Worm (Caenorhabditis elegans) whole organism, L1 larva: ENCODE data around the gene npp-1.

Experiments used
- F16B12.6 ChIP-seq: fragments of 150-350 bp; optimal IDR thresholded peaks from 2 replicates; lab custom pipeline; 2014; ENCODE audit warnings: missing biosample characterization, missing genetic modification characterization
- Y116A8C.19 ChIP-seq: sonication (generic microtip); optimal IDR thresholded peaks from 2 replicates; lab custom pipeline; 2016; ENCODE audit warnings: missing compliant biosample characterization, missing genetic modification characterization, borderline replicate concordance
- aha-1 ChIP-seq: fragments of 150-350 bp; optimal IDR thresholded peaks from 2 replicates; lab custom pipeline; 2014; ENCODE audit warnings: missing biosample characterization, missing genetic modification characterization
- blmp-1 ChIP-seq: fragments of 150-350 bp; optimal IDR thresholded peaks from 2 replicates; lab custom pipeline; 2014; ENCODE audit warnings: missing biosample characterization, missing genetic modification characterization
- ceh-63 ChIP-seq: fragments of 200-800 bp; sonication (Bioruptor generic); optimal IDR thresholded peaks from 2 replicates; lab custom pipeline; 2018; ENCODE audit warnings: mild to moderate bottlenecking, missing genetic modification characterization, missing compliant biosample characterization
- ceh-88 ChIP-seq: fragments of 200-800 bp; sonication (Bioruptor generic); IDR thresholded peaks from 2 replicates; pipeline ENCODE4 v1.3.6; 2022; ENCODE audit warnings: missing genetic modification characterization, missing compliant biosample characterization
- ces-1 ChIP-seq: fragments of 150-350 bp; optimal IDR thresholded peaks from 2 replicates; lab custom pipeline; 2014; ENCODE audit warnings: missing biosample characterization, missing genetic modification reagents, missing genetic modification characterization
- dsc-1 ChIP-seq: sonication (generic microtip); optimal IDR thresholded peaks from 2 replicates; lab custom pipeline; 2016; ENCODE audit warnings: mild to moderate bottlenecking, missing genetic modification characterization, missing compliant biosample characterization
- efl-1 ChIP-seq, 4 experiments: fragments of 150-350 bp; optimal IDR thresholded peaks in 3 of 4; peaks in 1 of 4; 1 replicate in 1 of 4; 2 replicates in 3 of 4; lab custom pipeline; 2014; ENCODE audit warnings: missing biosample characterization in 2 of 4, missing genetic modification characterization in 2 of 4, missing genetic modification reagents in 2 of 4
- elt-3 ChIP-seq, 6 experiments: fragments of 150-350 bp in 1 of 6; sonication (generic microtip); optimal IDR thresholded peaks; 2 replicates each; lab custom pipeline; 2017 to 2018; ENCODE audit warnings: missing biosample characterization in 6 of 6, missing genetic modification characterization in 6 of 6, inconsistent platforms in 1 of 6
- fkh-8 ChIP-seq: sonication (generic microtip); optimal IDR thresholded peaks from 2 replicates; lab custom pipeline; 2016; ENCODE audit warnings: mild to moderate bottlenecking, missing genetic modification characterization, missing compliant biosample characterization
- fos-1 ChIP-seq: fragments of 150-350 bp; optimal IDR thresholded peaks from 2 replicates; lab custom pipeline; 2014; ENCODE audit warnings: missing biosample characterization, missing genetic modification characterization
- hlh-4 ChIP-seq: sonication (generic microtip); optimal IDR thresholded peaks from 2 replicates; lab custom pipeline; 2016; ENCODE audit warnings: mild to moderate bottlenecking, missing genetic modification characterization, missing compliant biosample characterization
- hpl-2 ChIP-seq: fragments of 150-350 bp; optimal IDR thresholded peaks from 2 replicates; lab custom pipeline; 2014; ENCODE audit warnings: missing biosample characterization, missing genetic modification reagents, missing genetic modification characterization
- irx-1 ChIP-seq: sonication (generic microtip); optimal IDR thresholded peaks from 2 replicates; lab custom pipeline; 2016; ENCODE audit warnings: missing genetic modification characterization, missing compliant biosample characterization
- jun-1 ChIP-seq: fragments of 150-350 bp; optimal IDR thresholded peaks from 2 replicates; lab custom pipeline; 2014; ENCODE audit warnings: missing biosample characterization, missing genetic modification reagents, missing genetic modification characterization
- lin-13 ChIP-seq: fragments of 150-350 bp; optimal IDR thresholded peaks from 2 replicates; lab custom pipeline; 2014; ENCODE audit warnings: missing biosample characterization, missing genetic modification reagents, missing genetic modification characterization
- lin-15B ChIP-seq: fragments of 150-350 bp; sonication (generic microtip); optimal IDR thresholded peaks from 3 replicates; lab custom pipeline; 2014; ENCODE audit warnings: missing biosample characterization, missing genetic modification characterization
- lin-39 ChIP-seq: fragments of 150-350 bp; optimal IDR thresholded peaks from 2 replicates; lab custom pipeline; 2014; ENCODE audit warnings: missing biosample characterization, missing genetic modification reagents, missing genetic modification characterization
- mdl-1 ChIP-seq, 2 experiments: fragments of 150-350 bp; optimal IDR thresholded peaks; 2 replicates each; lab custom pipeline; 2014 to 2017; ENCODE audit warnings: missing biosample characterization in 2 of 2, missing genetic modification characterization in 2 of 2, inconsistent platforms in 1 of 2
- nhr-20 ChIP-seq: sonication (generic microtip); optimal IDR thresholded peaks from 2 replicates; lab custom pipeline; 2016; ENCODE audit warnings: mild to moderate bottlenecking, missing genetic modification characterization, missing compliant biosample characterization
- nhr-28 ChIP-seq: fragments of 150-350 bp; optimal IDR thresholded peaks from 2 replicates; lab custom pipeline; 2014; ENCODE audit warnings: missing biosample characterization, missing genetic modification characterization
- nhr-47 ChIP-seq: sonication (generic microtip); optimal IDR thresholded peaks from 2 replicates; lab custom pipeline; 2016; ENCODE audit warnings: mild to moderate bottlenecking, missing genetic modification characterization, moderate library complexity, missing compliant biosample characterization
- nhr-71 ChIP-seq: sonication (generic microtip); optimal IDR thresholded peaks from 2 replicates; lab custom pipeline; 2016; ENCODE audit warnings: mild to moderate bottlenecking, missing genetic modification characterization, moderate library complexity, missing compliant biosample characterization
- nhr-84 ChIP-seq: sonication (generic microtip); optimal IDR thresholded peaks from 2 replicates; lab custom pipeline; 2017; ENCODE audit warnings: missing biosample characterization, missing genetic modification characterization
- nhr-90 ChIP-seq: sonication (generic microtip); optimal IDR thresholded peaks from 2 replicates; lab custom pipeline; 2016; ENCODE audit warnings: mild to moderate bottlenecking, missing genetic modification characterization, missing compliant biosample characterization; ENCODE audit not compliant: poor library complexity
- pag-3 ChIP-seq: sonication (generic microtip); optimal IDR thresholded peaks from 2 replicates; lab custom pipeline; 2017; ENCODE audit warnings: missing genetic modification characterization, mild to moderate bottlenecking, missing compliant biosample characterization, antibody characterized with exemption, borderline replicate concordance; ENCODE audit not compliant: insufficient read depth
- skn-1 ChIP-seq: fragments of 150-350 bp; optimal IDR thresholded peaks from 2 replicates; lab custom pipeline; 2014; ENCODE audit warnings: missing biosample characterization, missing genetic modification characterization
- sox-4 ChIP-seq: sonication (generic microtip); optimal IDR thresholded peaks from 2 replicates; lab custom pipeline; 2016; ENCODE audit warnings: missing genetic modification characterization, missing compliant biosample characterization
- swsn-7 ChIP-seq: sonication (generic microtip); optimal IDR thresholded peaks from 2 replicates; lab custom pipeline; 2016; ENCODE audit warnings: missing genetic modification characterization, missing compliant biosample characterization
- tlp-1 ChIP-seq: fragments of 150-350 bp; optimal IDR thresholded peaks from 2 replicates; lab custom pipeline; 2014; ENCODE audit warnings: missing biosample characterization, missing genetic modification characterization
- unc-130 ChIP-seq: fragments of 150-350 bp; optimal IDR thresholded peaks from 2 replicates; lab custom pipeline; 2017; ENCODE audit warnings: missing biosample characterization, missing genetic modification characterization, inconsistent platforms
- unc-30 ChIP-seq: sonication (generic microtip); optimal IDR thresholded peaks from 2 replicates; lab custom pipeline; 2017; ENCODE audit warnings: missing biosample characterization, missing genetic modification characterization
- zag-1 ChIP-seq: fragments of 150-350 bp; optimal IDR thresholded peaks from 2 replicates; lab custom pipeline; 2014; ENCODE audit warnings: missing biosample characterization, missing genetic modification characterization
- zip-4 ChIP-seq: fragments of 200-800 bp; sonication (Bioruptor generic); optimal IDR thresholded peaks from 2 replicates; lab custom pipeline; 2018; ENCODE audit warnings: mild to moderate bottlenecking, missing genetic modification characterization, moderate library complexity, missing compliant biosample characterization

The npp-1 gene

DNA sequence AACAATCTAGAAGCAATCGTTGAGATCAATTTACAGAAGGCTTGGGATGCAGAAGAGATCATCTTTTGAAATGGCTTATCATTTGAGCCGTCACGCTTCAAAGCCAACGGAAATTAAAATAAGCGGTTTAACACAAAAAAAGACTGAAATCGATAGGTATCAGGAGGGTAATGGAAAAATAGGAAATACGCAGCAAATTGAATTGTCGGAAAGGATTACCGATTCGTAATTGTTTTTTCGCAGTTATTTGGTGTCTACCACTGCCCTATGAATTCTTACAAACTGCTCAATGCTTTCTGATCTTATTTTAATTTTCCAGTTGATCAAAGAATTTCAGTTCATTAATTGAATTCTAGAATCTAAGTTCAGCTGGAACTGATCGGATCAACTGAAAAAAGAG is 46.8 kb upstream of the npp-1 start:
- TF ChIP-seq pag-3 (tag; lab: Kevin White, UChicago) (no peak), unc-30 (tag; lab: Kevin White, UChicago) (peak; percentile 16), nhr-90 (tag; lab: Kevin White, UChicago) (no peak), fkh-8 (peak; percentile 63), nhr-20 (tag; lab: Kevin White, UChicago) (no peak), F16B12.6 (tag; lab: Kevin White, UChicago) (no peak), nhr-84 (tag; lab: Kevin White, UChicago) (no peak), sox-4 (no peak), aha-1 (no peak), dsc-1 (tag; lab: Kevin White, UChicago) (peak; percentile 68), irx-1 (tag; lab: Kevin White, UChicago) (no peak), unc-130 (no peak), ceh-63 (GFP tag; lab: Kevin White, UChicago) (no peak), mdl-1 (tag; optimal IDR thresholded peaks at IDR 0.05; lab: Kevin White, UChicago) (no peak), skn-1 (tag; lab: Kevin White, UChicago) (no peak), nhr-71 (peak; percentile 53), nhr-47 (tag; lab: Kevin White, UChicago) (peak; percentile 26)

DNA sequence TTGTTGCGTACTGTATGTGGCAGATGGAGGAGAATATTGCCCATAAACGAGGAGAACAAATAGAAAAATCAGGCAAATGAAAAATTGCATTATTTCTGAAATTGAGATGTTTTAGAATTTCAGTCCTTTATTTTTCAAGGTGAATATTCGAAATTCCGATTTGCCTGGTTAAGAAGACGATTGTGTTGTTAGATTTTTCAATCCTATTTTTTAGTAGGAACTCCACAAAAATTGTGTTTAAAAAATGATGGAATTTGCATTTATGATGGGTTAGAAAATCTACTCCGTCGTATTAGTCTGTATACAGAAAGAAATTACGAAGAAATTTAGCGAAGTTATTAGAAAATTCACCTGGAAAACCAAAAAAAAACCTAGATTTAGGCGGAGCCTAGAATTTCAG is 42.9 kb upstream of the npp-1 start, which contains the start of gene egl-20:
Gene egl-20, minus strand, starts transcription at position 101 of the 400 bp plus-strand sequence.
- TF ChIP-seq lin-13 (GFP tag; lab: Kevin White, UChicago) (no peak), nhr-84 (tag; lab: Kevin White, UChicago) (no peak), swsn-7 (no peak), lin-15B (tag; lab: Kevin White, UChicago) (no peak), lin-39 (no peak), hpl-2 (GFP tag; lab: Kevin White, UChicago) (no peak), elt-3 (tag; optimal IDR thresholded peaks at IDR 0.05; lab: Kevin White, UChicago) (no peak), jun-1 (tag; lab: Kevin White, UChicago) (no peak), F16B12.6 (tag; lab: Kevin White, UChicago) (no peak), aha-1 (no peak), mdl-1 (tag; optimal IDR thresholded peaks at IDR 0.05; lab: Kevin White, UChicago) (no peak), Y116A8C.19 (tag; lab: Kevin White, UChicago) (no peak), fos-1 (tag; lab: Kevin White, UChicago) (no peak), unc-130 (no peak), ceh-88 (GFP tag; lab: Robert Waterston, UW) (no peak), sox-4 (no peak), efl-1 (optimal IDR thresholded peaks at IDR 0.05; lab: Kevin White, UChicago) (no peak), efl-1 (GFP tag; optimal IDR thresholded peaks at IDR 0.05 in 1 of 2; lab: Kevin White, UChicago) (no peak), nhr-28 (tag; lab: Kevin White, UChicago) (no peak), zag-1 (tag; lab: Kevin White, UChicago) (no peak), hlh-4 (tag; lab: Kevin White, UChicago) (no peak)

DNA sequence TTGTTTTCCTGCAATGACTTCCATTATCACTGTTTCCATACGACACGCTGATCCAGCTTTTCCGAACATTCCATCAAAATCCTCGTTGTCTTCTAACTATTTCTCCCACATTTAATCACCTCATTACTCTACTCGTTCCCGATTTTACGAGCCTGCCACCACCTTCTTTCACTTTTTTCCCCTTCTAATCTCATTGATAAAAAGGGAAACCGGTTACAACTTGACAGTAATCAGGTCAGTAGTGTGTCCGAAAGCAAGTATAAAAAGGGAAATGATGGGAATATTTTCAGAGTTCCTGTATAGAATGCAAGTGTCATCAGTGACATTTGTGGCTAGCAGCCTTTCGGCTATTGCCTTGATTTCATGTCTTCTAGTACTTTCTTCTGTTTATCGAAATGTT is 36.7 kb upstream of the npp-1 start, which contains the start of gene col-123:
Gene col-123, plus strand, starts transcription at position 301 of the 400 bp plus-strand sequence.
- TF ChIP-seq nhr-90 (tag; lab: Kevin White, UChicago), result no peak
- no peak for TF ChIP-seq aha-1
- TF ChIP-seq zip-4 (GFP tag; lab: Kevin White, UChicago), result no peak
- no peak for TF ChIP-seq ces-1
- TF ChIP-seq blmp-1 (tag; lab: Kevin White, UChicago), result peak; percentile 53

DNA sequence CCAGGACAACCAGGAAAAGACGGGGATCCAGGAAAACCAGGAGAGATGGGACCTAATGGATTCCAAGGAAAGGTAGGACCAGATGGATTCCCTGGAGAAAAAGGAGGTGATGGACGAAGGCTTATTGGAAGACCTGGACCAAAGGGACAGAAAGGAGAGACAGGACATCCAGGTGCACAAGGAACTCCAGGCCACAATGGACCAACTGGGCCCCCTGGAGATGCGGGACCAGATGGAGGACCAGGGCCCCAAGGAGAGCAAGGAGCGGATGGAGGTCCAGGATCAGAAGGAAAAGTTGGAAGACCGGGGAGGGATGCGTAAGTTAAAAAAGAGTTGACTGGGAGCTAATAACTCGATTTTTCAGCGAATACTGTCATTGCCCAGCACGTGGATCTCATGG is 35.7 kb upstream of the npp-1 start:
- TF ChIP-seq elt-3 (tag; optimal IDR thresholded peaks at IDR 0.05; lab: Kevin White, UChicago) (no peak), tlp-1 (tag; lab: Kevin White, UChicago) (no peak)
